Fruit fly (Drosophila melanogaster) whole organism, prepupa: Measurements from ENCODE around the gene CG32409.

Source experiments
- Blimp-1 ChIP-seq: fragments of 200-800 bp; sonication (Bioruptor generic); optimal IDR thresholded peaks from 3 replicates; lab custom pipeline; 2017; ENCODE audit warnings: missing biosample characterization, missing genetic modification characterization, mild to moderate bottlenecking, moderate library complexity, missing genetic modification reagents
- CG10631 ChIP-seq: fragments of 200-800 bp; sonication (Bioruptor generic); optimal IDR thresholded peaks from 2 replicates; lab custom pipeline; 2016; ENCODE audit warnings: missing biosample characterization, missing genetic modification characterization
- CG10669 ChIP-seq: fragments of 200-800 bp; sonication (Bioruptor generic); optimal IDR thresholded peaks from 3 replicates; lab custom pipeline; 2018; ENCODE audit warnings: missing biosample characterization, mild to moderate bottlenecking, missing genetic modification characterization, moderate library complexity
- CG11762 ChIP-seq: fragments of 200-800 bp; sonication (Bioruptor generic); optimal IDR thresholded peaks from 3 replicates; lab custom pipeline; 2016; ENCODE audit warnings: missing biosample characterization, missing genetic modification characterization; ENCODE audit not compliant: insufficient read depth
- CG11902 ChIP-seq: fragments of 200-800 bp; sonication (Bioruptor generic); optimal IDR thresholded peaks from 3 replicates; lab custom pipeline; 2016; ENCODE audit warnings: missing biosample characterization, missing genetic modification characterization
- CG1621 ChIP-seq: fragments of 200-800 bp; sonication (Bioruptor generic); optimal IDR thresholded peaks from 3 replicates; lab custom pipeline; 2018; ENCODE audit warnings: missing biosample characterization, mild to moderate bottlenecking, missing genetic modification characterization
- CG16779 ChIP-seq: fragments of 200-800 bp; sonication (Bioruptor generic); optimal IDR thresholded peaks from 3 replicates; lab custom pipeline; 2017; ENCODE audit warnings: missing biosample characterization, mild to moderate bottlenecking, missing genetic modification characterization
- CG31627 ChIP-seq: fragments of 200-800 bp; sonication (Bioruptor generic); optimal IDR thresholded peaks from 3 replicates; lab custom pipeline; 2016; ENCODE audit warnings: missing biosample characterization, missing genetic modification characterization
- CG32006 ChIP-seq: fragments of 200-800 bp; sonication (Bioruptor generic); optimal IDR thresholded peaks from 3 replicates; lab custom pipeline; 2017; ENCODE audit warnings: missing biosample characterization, mild to moderate bottlenecking, missing genetic modification characterization
- CG4318 ChIP-seq: fragments of 200-800 bp; sonication (Bioruptor generic); optimal IDR thresholded peaks from 3 replicates; lab custom pipeline; 2017; ENCODE audit warnings: missing biosample characterization, mild to moderate bottlenecking, missing genetic modification characterization
- CG6163 ChIP-seq: fragments of 200-800 bp; sonication (Bioruptor generic); IDR thresholded peaks from 3 replicates; pipeline ENCODE4 v1.3.6; 2022; ENCODE audit warnings: missing biosample characterization, missing genetic modification characterization
- CG6276 ChIP-seq: fragments of 200-800 bp; sonication (Bioruptor generic); optimal IDR thresholded peaks from 2 replicates; lab custom pipeline; 2017; ENCODE audit warnings: missing biosample characterization, mild to moderate bottlenecking, missing genetic modification characterization
- CG6792 ChIP-seq: fragments of 200-800 bp; sonication (Bioruptor generic); optimal IDR thresholded peaks from 3 replicates; lab custom pipeline; 2016; ENCODE audit warnings: missing biosample characterization, missing genetic modification characterization
- CG7368 ChIP-seq: fragments of 200-800 bp; sonication (Bioruptor generic); optimal IDR thresholded peaks from 3 replicates; lab custom pipeline; 2016; ENCODE audit warnings: missing biosample characterization, missing genetic modification characterization
- CG8119 ChIP-seq: fragments of 200-800 bp; sonication (Bioruptor generic); IDR thresholded peaks from 3 replicates; pipeline ENCODE4 v1.3.6; 2022; ENCODE audit warnings: missing biosample characterization, missing genetic modification characterization
- CG8319 ChIP-seq: fragments of 200-800 bp; sonication (Bioruptor generic); optimal IDR thresholded peaks from 3 replicates; lab custom pipeline; 2016; ENCODE audit warnings: missing biosample characterization, missing genetic modification characterization
- CG8632 ChIP-seq: fragments of 200-800 bp; sonication (Bioruptor generic); optimal IDR thresholded peaks from 3 replicates; lab custom pipeline; 2016; ENCODE audit warnings: missing biosample characterization, missing genetic modification characterization
- Eip78C ChIP-seq: fragments of 200-800 bp; sonication (Bioruptor generic); peaks from one replicate; lab custom pipeline; 2016; ENCODE audit warnings: missing biosample characterization, missing genetic modification characterization
- Eip93F ChIP-seq: fragments of 200-800 bp; sonication (Bioruptor generic); optimal IDR thresholded peaks from 2 replicates; lab custom pipeline; 2016; ENCODE audit warnings: missing biosample characterization, mild to moderate bottlenecking, missing genetic modification characterization
- Ets21C ChIP-seq: fragments of 200-800 bp; sonication (Bioruptor generic); optimal IDR thresholded peaks from 3 replicates; lab custom pipeline; 2016; ENCODE audit warnings: missing biosample characterization, missing genetic modification characterization
- Ets96B ChIP-seq: fragments of 200-800 bp; optimal IDR thresholded peaks from 2 replicates; lab custom pipeline; 2019; ENCODE audit warnings: missing biosample characterization, mild to moderate bottlenecking, missing genetic modification characterization, moderate library complexity
- Hr38 ChIP-seq: sonication (Bioruptor generic); optimal IDR thresholded peaks from 2 replicates; lab custom pipeline; 2016; ENCODE audit warnings: missing biosample characterization, missing genetic modification characterization
- Hr4 ChIP-seq: fragments of 200-800 bp; sonication (Bioruptor generic); optimal IDR thresholded peaks from 3 replicates; lab custom pipeline; 2016; ENCODE audit warnings: missing biosample characterization, missing genetic modification characterization
- Lpt ChIP-seq: fragments of 200-800 bp; sonication (Bioruptor generic); optimal IDR thresholded peaks from 3 replicates; lab custom pipeline; 2016; ENCODE audit warnings: missing biosample characterization, missing genetic modification characterization
- Met ChIP-seq: fragments of 200-800 bp; sonication (Bioruptor generic); optimal IDR thresholded peaks from 3 replicates; lab custom pipeline; 2016; ENCODE audit warnings: missing biosample characterization, missing genetic modification characterization
- OdsH ChIP-seq: fragments of 200-800 bp; sonication (Bioruptor generic); optimal IDR thresholded peaks from 3 replicates; lab custom pipeline; 2016; ENCODE audit warnings: missing biosample characterization, missing genetic modification characterization
- Sox102F ChIP-seq: fragments of 200-800 bp; sonication (Bioruptor generic); optimal IDR thresholded peaks from 2 replicates; lab custom pipeline; 2016; ENCODE audit warnings: missing biosample characterization, mild to moderate bottlenecking, missing genetic modification characterization
- Sox14 ChIP-seq: fragments of 200-800 bp; sonication (Bioruptor generic); optimal IDR thresholded peaks from 3 replicates; lab custom pipeline; 2016; ENCODE audit warnings: missing biosample characterization, missing genetic modification characterization
- achi ChIP-seq: fragments of 200-800 bp; sonication (Bioruptor generic); optimal IDR thresholded peaks from 3 replicates; lab custom pipeline; 2016; ENCODE audit warnings: missing biosample characterization, missing genetic modification characterization
- cyc ChIP-seq: fragments of 200-800 bp; sonication (Bioruptor generic); optimal IDR thresholded peaks from 3 replicates; lab custom pipeline; 2016; ENCODE audit warnings: missing biosample characterization, missing genetic modification characterization
- dsx ChIP-seq: fragments of 200-800 bp; optimal IDR thresholded peaks from 3 replicates; lab custom pipeline; 2019; ENCODE audit warnings: missing biosample characterization, mild to moderate bottlenecking, missing genetic modification characterization, moderate library complexity; ENCODE audit not compliant: poor library complexity, severe bottlenecking
- eg ChIP-seq: fragments of 200-800 bp; sonication (Bioruptor generic); IDR thresholded peaks from 3 replicates; pipeline ENCODE4 v1.3.6; 2022; ENCODE audit warnings: missing biosample characterization, missing genetic modification characterization
- esn ChIP-seq: fragments of 200-800 bp; sonication (Bioruptor generic); optimal IDR thresholded peaks from 2 replicates; lab custom pipeline; 2016; ENCODE audit warnings: missing biosample characterization, mild to moderate bottlenecking, missing genetic modification characterization, moderate library complexity
- fd59A ChIP-seq: fragments of 200-800 bp; sonication (Bioruptor generic); optimal IDR thresholded peaks from 2 replicates; lab custom pipeline; 2017; ENCODE audit warnings: missing biosample characterization, mild to moderate bottlenecking, missing genetic modification characterization, missing genetic modification reagents
- fd85E ChIP-seq: fragments of 200-800 bp; sonication (Bioruptor generic); optimal IDR thresholded peaks from 3 replicates; lab custom pipeline; 2016; ENCODE audit warnings: missing biosample characterization, missing genetic modification characterization
- fkh ChIP-seq: fragments of 200-800 bp; sonication (Bioruptor generic); optimal IDR thresholded peaks from 3 replicates; lab custom pipeline; 2017; ENCODE audit warnings: missing biosample characterization, mild to moderate bottlenecking, missing genetic modification characterization, moderate library complexity
- lz ChIP-seq: fragments of 200-800 bp; sonication (Bioruptor generic); optimal IDR thresholded peaks from 3 replicates; lab custom pipeline; 2016; ENCODE audit warnings: missing biosample characterization, missing genetic modification characterization
- net ChIP-seq: fragments of 200-800 bp; sonication (Bioruptor generic); optimal IDR thresholded peaks from 3 replicates; lab custom pipeline; 2016; ENCODE audit warnings: missing biosample characterization, missing genetic modification characterization
- pdm3 ChIP-seq: fragments of 200-800 bp; sonication (Bioruptor generic); optimal IDR thresholded peaks from 3 replicates; lab custom pipeline; 2016; ENCODE audit warnings: missing biosample characterization, missing genetic modification characterization
- salr ChIP-seq, 2 experiments: fragments of 200-800 bp; sonication (Bioruptor generic); optimal IDR thresholded peaks; 3 replicates each; lab custom pipeline; 2016 to 2018; ENCODE audit warnings: missing biosample characterization in 2 of 2, missing genetic modification characterization in 2 of 2, mild to moderate bottlenecking in 1 of 2
- spab ChIP-seq: fragments of 200-800 bp; sonication (Bioruptor generic); optimal IDR thresholded peaks from 2 replicates; lab custom pipeline; 2017; ENCODE audit warnings: missing biosample characterization, mild to moderate bottlenecking, missing genetic modification characterization, missing genetic modification reagents
- ss ChIP-seq, 2 experiments: fragments of 200-800 bp; sonication (Bioruptor generic); optimal IDR thresholded peaks; 2 replicates in 1 of 2; 3 replicates in 1 of 2; lab custom pipeline; 2017 to 2018; ENCODE audit warnings: mild to moderate bottlenecking in 2 of 2, missing biosample characterization in 2 of 2, missing genetic modification characterization in 2 of 2, moderate library complexity in 1 of 2
- topi ChIP-seq: fragments of 200-800 bp; sonication (Bioruptor generic); optimal IDR thresholded peaks from 3 replicates; lab custom pipeline; 2016; ENCODE audit warnings: missing biosample characterization, missing genetic modification characterization
- vri ChIP-seq: fragments of 200-800 bp; sonication (Bioruptor generic); optimal IDR thresholded peaks from 3 replicates; lab custom pipeline; 2016; ENCODE audit warnings: missing biosample characterization, mild to moderate bottlenecking, missing genetic modification characterization

The CG32409 gene

DNA sequence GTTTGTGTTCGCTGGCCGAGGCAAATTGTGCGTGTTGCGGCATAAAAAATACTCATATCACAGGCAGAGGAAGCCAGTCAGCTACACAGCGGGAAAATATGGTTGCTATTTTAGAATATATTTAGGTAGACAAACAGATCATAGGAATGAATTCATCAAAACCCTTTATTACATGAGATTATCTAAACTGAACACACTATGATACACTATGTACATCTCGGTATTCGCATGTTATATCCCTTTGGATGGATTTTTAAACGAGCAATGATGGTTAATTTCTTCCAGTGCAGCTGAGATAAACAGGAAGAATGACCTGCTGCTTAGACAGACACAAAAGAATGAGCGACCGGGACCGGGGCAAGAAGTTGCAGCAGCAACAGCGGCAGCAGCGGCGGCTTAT, 42.4 kb upstream of the CG32409 start (continued):
- TF ChIP-seq dsx (GFP tag; lab: Kevin White, UChicago) (peak; percentile 41), fd85E (GFP tag; lab: Kevin White, UChicago) (no peak), CG1621 (tag; lab: Kevin White, UChicago) (no peak), CG6276 (no peak), fkh (no peak), Hr38 (GFP tag; lab: Kevin White, UChicago) (no peak), CG8632 (GFP tag; lab: Kevin White, UChicago) (no peak), CG10631 (peak; percentile 28), Sox14 (GFP tag; lab: Kevin White, UChicago) (peak; percentile 29), pdm3 (GFP tag; lab: Kevin White, UChicago) (peak; percentile 0), CG11762 (GFP tag; lab: Kevin White, UChicago) (no peak)

dm6 chr3L:5859029-5859428, 40.3 kb upstream of the CG32409 start:
- no peak for TF ChIP-seq Sox14 (GFP tag; lab: Kevin White, UChicago)
- no peak for TF ChIP-seq CG6276
- TF ChIP-seq CG7368, result no peak
- TF ChIP-seq CG6792 (GFP tag; lab: Kevin White, UChicago), result no peak
- no peak for TF ChIP-seq CG11902 (GFP tag; lab: Kevin White, UChicago)
- no peak for TF ChIP-seq CG16779
- no peak for TF ChIP-seq CG6163 (GFP tag; lab: Robert Waterston, UW)
- no peak for TF ChIP-seq achi (GFP tag; lab: Kevin White, UChicago)
- TF ChIP-seq CG4318 (GFP tag; lab: Kevin White, UChicago), result no peak
- no peak for TF ChIP-seq CG8319 (GFP tag; lab: Kevin White, UChicago)
- TF ChIP-seq salr (GFP tag; optimal IDR thresholded peaks at IDR 0.05; lab: Kevin White, UChicago), result no peak
- TF ChIP-seq fd85E (GFP tag; lab: Kevin White, UChicago), result no peak
- no peak for TF ChIP-seq Met (GFP tag; lab: Kevin White, UChicago)
- no peak for TF ChIP-seq OdsH
- TF ChIP-seq pdm3 (GFP tag; lab: Kevin White, UChicago), result no peak
- TF ChIP-seq, all 60 proteins: peak for 0

- TF ChIP-seq CG8319 (GFP tag; lab: Kevin White, UChicago), result peak; percentile 34
- TF ChIP-seq Sox102F (GFP tag; lab: Kevin White, UChicago), result peak; percentile 29
- TF ChIP-seq vri (GFP tag; lab: Kevin White, UChicago), result peak; percentile 62
- peak; percentile 50 for TF ChIP-seq CG10631
- TF ChIP-seq esn (GFP tag; lab: Kevin White, UChicago), result peak; percentile 69
- peak; percentile 67 for TF ChIP-seq cyc (GFP tag; lab: Kevin White, UChicago)
- peak; percentile 47 for TF ChIP-seq CG11762 (GFP tag; lab: Kevin White, UChicago)
- TF ChIP-seq Eip78C (GFP tag; lab: Kevin White, UChicago), result peak; percentile 93
- TF ChIP-seq Lpt, result no peak
- TF ChIP-seq Ets21C (GFP tag; lab: Kevin White, UChicago), result peak; percentile 59
- no peak for TF ChIP-seq eg (GFP tag; lab: Robert Waterston, UW)
- peak; percentile 64 for TF ChIP-seq CG7368
- TF ChIP-seq CG10669 (GFP tag; lab: Kevin White, UChicago), result peak; percentile 54
- TF ChIP-seq salr (GFP tag; optimal IDR thresholded peaks at IDR 0.05; lab: Kevin White, UChicago), result peak in 1 of 2 experiments; percentile 11
- peak; percentile 72 for TF ChIP-seq lz (GFP tag; lab: Kevin White, UChicago)
- peak; percentile 40 for TF ChIP-seq CG1621 (tag; lab: Kevin White, UChicago)
- TF ChIP-seq ss (GFP tag; optimal IDR thresholded peaks at IDR 0.05; lab: Kevin White, UChicago), result peak; percentile 44 to 48
- peak; percentile 70 for TF ChIP-seq CG31627 (GFP tag; lab: Kevin White, UChicago)
- peak; percentile 58 for TF ChIP-seq CG8632 (GFP tag; lab: Kevin White, UChicago)
- TF ChIP-seq Hr4 (GFP tag; lab: Kevin White, UChicago), result peak; percentile 6
- TF ChIP-seq CG16779, result peak; percentile 35
- peak; percentile 51 for TF ChIP-seq spab (GFP tag; lab: Kevin White, UChicago)
- TF ChIP-seq CG4318 (GFP tag; lab: Kevin White, UChicago), result no peak
- TF ChIP-seq CG32006 (GFP tag; lab: Kevin White, UChicago), result peak; percentile 15
- TF ChIP-seq OdsH, result peak; percentile 57
- TF ChIP-seq CG6792 (GFP tag; lab: Kevin White, UChicago), result peak; percentile 71
- no peak for TF ChIP-seq CG8119 (GFP tag; lab: Robert Waterston, UW)
- TF ChIP-seq Ets96B (tag; lab: Kevin White, UChicago), result peak; percentile 61
- peak; percentile 71 for TF ChIP-seq CG11902 (GFP tag; lab: Kevin White, UChicago)
- TF ChIP-seq fd85E (GFP tag; lab: Kevin White, UChicago), result no peak
- TF ChIP-seq Sox14 (GFP tag; lab: Kevin White, UChicago), result peak; percentile 59
- peak; percentile 58 for TF ChIP-seq fd59A (GFP tag; lab: Kevin White, UChicago)
- peak; percentile 32 for TF ChIP-seq Blimp-1 (GFP tag; lab: Kevin White, UChicago)
- no peak for TF ChIP-seq CG6276
- TF ChIP-seq net, result peak; percentile 42
- TF ChIP-seq Eip93F, result peak; percentile 13
- TF ChIP-seq topi (GFP tag; lab: Kevin White, UChicago), result peak; percentile 70
Measured at dm6 chr3L:5862994-5863393, 36.3 kb upstream of the CG32409 start.
